Fruit fly (Drosophila melanogaster): ENCODE measurements around the gene Archease.

Archease gene

DNA sequence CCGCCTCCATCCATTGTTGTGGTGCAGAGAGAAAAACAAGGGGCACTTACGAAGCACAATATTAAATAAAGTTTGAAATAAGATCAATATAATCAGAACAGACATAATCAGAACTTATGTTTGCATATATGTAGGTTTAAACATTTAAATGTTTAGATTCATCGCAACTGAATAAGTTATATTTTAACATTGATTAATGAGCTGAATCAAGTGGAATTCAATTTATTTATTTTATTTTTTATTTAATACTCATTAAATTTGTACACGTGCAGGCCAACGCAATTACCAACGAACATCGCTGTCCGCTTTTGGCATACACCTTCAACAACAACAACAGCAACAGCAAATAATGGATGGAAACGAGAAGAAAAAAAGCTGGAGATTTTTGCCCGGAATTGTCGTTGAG, 36.1 kb upstream of the Archease start (continued):
- TF ChIP-seq Hand (GFP tag; optimal IDR thresholded peaks at IDR 0.05) (no peak), CG16813 (GFP tag; IDR thresholded peaks at IDR 0.05; ENCODE audit: partially characterized antibody) (no peak), esg (GFP tag; conservative IDR thresholded peaks at IDR 0.05) (peak; percentile 24; the same call in 1 of the 2 replicates), Nf-YC (tag; optimal IDR thresholded peaks at IDR 0.05) (no peak), CG4404 (GFP tag; IDR thresholded peaks at IDR 0.05) (no peak), CG12659 (GFP tag; optimal IDR thresholded peaks at IDR 0.05) (peak; percentile 33), H2.0 (GFP tag; IDR thresholded peaks at IDR 0.05) (no peak), CG12219 (GFP tag; optimal IDR thresholded peaks at IDR 0.05) (no peak), kni (GFP tag; optimal IDR thresholded peaks at IDR 0.05) (no peak), fd96Cb (tag; optimal IDR thresholded peaks at IDR 0.05) (peak; percentile 32), sima (GFP tag; optimal IDR thresholded peaks at IDR 0.05) (no peak), CG9797 (GFP tag; optimal IDR thresholded peaks at IDR 0.05) (no peak), dan (GFP tag; IDR thresholded peaks at IDR 0.05) (no peak), CG9437 (GFP tag; optimal IDR thresholded peaks at IDR 0.05) (peak; percentile 6), NK7.1 (GFP tag; optimal IDR thresholded peaks at IDR 0.05) (no peak), CG12391 (tag; optimal IDR thresholded peaks at IDR 0.05) (peak; percentile 40), CG1602 (GFP tag; optimal IDR thresholded peaks at IDR 0.05) (no peak), Poxn (GFP tag; IDR thresholded peaks at IDR 0.05) (no peak), Camta (GFP tag; optimal IDR thresholded peaks at IDR 0.05) (no peak), CG12744 (GFP tag; optimal IDR thresholded peaks at IDR 0.05) (no peak), vnd (GFP tag; IDR thresholded peaks at IDR 0.05; ENCODE audit: partially characterized antibody) (no peak), CG10267 (tag; optimal IDR thresholded peaks at IDR 0.05) (peak; percentile 2), CG6813 (GFP tag; optimal IDR thresholded peaks at IDR 0.05) (no peak), ara (GFP tag; IDR thresholded peaks at IDR 0.05) (no peak), CG7556 (GFP tag; optimal IDR thresholded peaks at IDR 0.05) (peak; percentile 53), CG7987 (GFP tag; optimal IDR thresholded peaks at IDR 0.05) (no peak), CG5180 (GFP tag; optimal IDR thresholded peaks at IDR 0.05) (no peak), Usf (GFP tag; optimal IDR thresholded peaks at IDR 0.05) (no peak), Stat92E (GFP tag; optimal IDR thresholded peaks at IDR 0.05) (no peak), sisA (GFP tag; IDR thresholded peaks at IDR 0.05) (no peak; the same call in 1 of the 2 replicates), CG3407 (GFP tag; optimal IDR thresholded peaks at IDR 0.05) (no peak), Bteb2 (GFP tag; optimal IDR thresholded peaks at IDR 0.05) (no peak), sens (GFP tag) (peak; percentile 33), Mad (GFP tag; optimal IDR thresholded peaks at IDR 0.05) (no peak), peb (GFP tag; IDR thresholded peaks at IDR 0.05) (no peak), CG14441 (GFP tag; IDR thresholded peaks at IDR 0.05) (no peak), Hey (tag; optimal IDR thresholded peaks at IDR 0.05) (no peak), cg (GFP tag; optimal IDR thresholded peaks at IDR 0.05) (no peak), grau (tag; optimal IDR thresholded peaks at IDR 0.05) (peak; percentile 55), chinmo (GFP tag; IDR thresholded peaks at IDR 0.05; ENCODE audit: partially characterized antibody) (no peak), CG2678 (tag; optimal IDR thresholded peaks at IDR 0.05) (peak; percentile 63), MESR4 (GFP tag; optimal IDR thresholded peaks at IDR 0.05) (no peak), danr (GFP tag; IDR thresholded peaks at IDR 0.05) (no peak), CG13123 (GFP tag; optimal IDR thresholded peaks at IDR 0.05) (no peak), Med (GFP tag) (peak; percentile 71), fd64A (GFP tag; optimal IDR thresholded peaks at IDR 0.05) (no peak), CG32767 (GFP tag; IDR thresholded peaks at IDR 0.05) (no peak), onecut (GFP tag; IDR thresholded peaks at IDR 0.05) (no peak), dati (GFP tag; IDR thresholded peaks at IDR 0.05) (no peak), Hr39 (optimal IDR thresholded peaks at IDR 0.05) (no peak), psq (GFP tag; optimal IDR thresholded peaks at IDR 0.05) (no peak), CG6689 (GFP tag; IDR thresholded peaks at IDR 0.05) (no peak)
